Worm (Caenorhabditis elegans) whole organism, young adult: ENCODE measurements around the gene adm-2.

ENCODE experiments used
- B0035.1 ChIP-seq: sonication (generic microtip); optimal IDR thresholded peaks from 2 replicates; lab custom pipeline; 2016; ENCODE audit warnings: missing genetic modification characterization, mild to moderate bottlenecking, missing compliant biosample characterization, missing genotype, missing genetic modification reagents
- B0336.3 ChIP-seq: fragments of 200-800 bp; sonication (Bioruptor generic); IDR thresholded peaks from 2 replicates; pipeline ENCODE4 v1.3.6; 2022; ENCODE audit warnings: missing genetic modification characterization, missing compliant biosample characterization
- F10E7.11 ChIP-seq: sonication (generic microtip); optimal IDR thresholded peaks from 2 replicates; lab custom pipeline; 2017; ENCODE audit warnings: mild to moderate bottlenecking, missing genetic modification characterization, moderate library complexity, missing compliant biosample characterization
- F22D6.2 ChIP-seq: sonication (generic microtip); optimal IDR thresholded peaks from 2 replicates; lab custom pipeline; 2016; ENCODE audit warnings: mild to moderate bottlenecking, missing genetic modification characterization, missing compliant biosample characterization
- F55B11.4 ChIP-seq: sonication (generic microtip); optimal IDR thresholded peaks from 2 replicates; lab custom pipeline; 2016; ENCODE audit warnings: missing compliant biosample characterization, missing genetic modification characterization, borderline replicate concordance; ENCODE audit not compliant: insufficient read depth
- T26A5.8 ChIP-seq: sonication (generic microtip); optimal IDR thresholded peaks from 2 replicates; lab custom pipeline; 2016; ENCODE audit warnings: missing genetic modification characterization, missing compliant biosample characterization
- Y53F4B.3 ChIP-seq: fragments of 200-800 bp; sonication (Bioruptor generic); IDR thresholded peaks from 2 replicates; pipeline ENCODE4 v1.3.6; 2022; ENCODE audit warnings: missing genetic modification reagents, missing genetic modification characterization, missing compliant biosample characterization
- Y67H2A.10 ChIP-seq: fragments of 200-800 bp; sonication (Bioruptor generic); conservative IDR thresholded peaks from 2 replicates; pipeline ENCODE4 v1.3.6; 2022; ENCODE audit warnings: missing genetic modification reagents, missing genetic modification characterization, missing compliant biosample characterization
- ama-1 ChIP-seq, 3 experiments: fragments of 150-350 bp in 1 of 3; sonication (generic microtip) in 2 of 3; optimal IDR thresholded peaks; 2 replicates each; lab custom pipeline; 2014 to 2018; ENCODE audit warnings: missing biosample characterization in 2 of 3, missing genetic modification characterization in 2 of 3, missing genetic modification reagents in 2 of 3
- aptf-3 ChIP-seq: fragments of 200-800 bp; sonication (Bioruptor generic); IDR thresholded peaks from 2 replicates; pipeline ENCODE4 v1.3.6; 2022; ENCODE audit warnings: missing genetic modification characterization, missing compliant biosample characterization
- athp-1 ChIP-seq: sonication (generic microtip); optimal IDR thresholded peaks from 2 replicates; lab custom pipeline; 2017; ENCODE audit warnings: mild to moderate bottlenecking, missing genetic modification characterization, missing compliant biosample characterization
- attf-3 ChIP-seq: fragments of 200-800 bp; sonication (Bioruptor generic); conservative IDR thresholded peaks from 2 replicates; pipeline ENCODE4 v1.3.6; 2022; ENCODE audit warnings: missing genetic modification reagents, missing genetic modification characterization, missing compliant biosample characterization
- bed-2 ChIP-seq: fragments of 200-800 bp; sonication (Bioruptor generic); IDR thresholded peaks from 2 replicates; pipeline ENCODE4 v1.3.6; 2022; ENCODE audit warnings: missing genetic modification reagents, missing genetic modification characterization, missing compliant biosample characterization
- ccch-3 ChIP-seq: fragments of 200-800 bp; sonication (Bioruptor generic); optimal IDR thresholded peaks from 2 replicates; lab custom pipeline; 2018; ENCODE audit warnings: mild to moderate bottlenecking, missing genetic modification characterization, missing compliant biosample characterization
- cebp-1 ChIP-seq, 2 experiments: fragments of 200-800 bp in 1 of 2; sonication (Bioruptor generic) in 1 of 2; sonication (generic microtip) in 1 of 2; IDR thresholded peaks in 1 of 2; optimal IDR thresholded peaks in 1 of 2; 2 replicates each; pipeline versions ENCODE4 v1.3.6 to Lab custom; 2017 to 2022; ENCODE audit warnings: missing compliant biosample characterization in 2 of 2, missing genetic modification characterization in 2 of 2, mild to moderate bottlenecking in 1 of 2, missing genetic modification reagents in 1 of 2, moderate library complexity in 1 of 2
- cebp-2 ChIP-seq: fragments of 200-800 bp; sonication (Bioruptor generic); IDR thresholded peaks from 2 replicates; pipeline ENCODE4 v1.3.6; 2022; ENCODE audit warnings: missing genetic modification characterization, missing compliant biosample characterization
- ceh-40 ChIP-seq: fragments of 200-800 bp; sonication (Bioruptor generic); IDR thresholded peaks from 2 replicates; pipeline ENCODE4 v1.3.6; 2022; ENCODE audit warnings: missing genetic modification characterization, missing compliant biosample characterization
- chd-7 ChIP-seq: sonication (generic microtip); optimal IDR thresholded peaks from 2 replicates; lab custom pipeline; 2016; ENCODE audit warnings: mild to moderate bottlenecking, missing genetic modification characterization, moderate library complexity, missing compliant biosample characterization
- die-1 ChIP-seq: sonication (generic microtip); optimal IDR thresholded peaks from 2 replicates; lab custom pipeline; 2016; ENCODE audit warnings: missing genotype, mild to moderate bottlenecking, missing genetic modification characterization, missing compliant biosample characterization
- dpl-1 ChIP-seq: fragments of 150-350 bp; optimal IDR thresholded peaks from 2 replicates; lab custom pipeline; 2014; ENCODE audit warnings: missing biosample characterization, missing genetic modification reagents, missing genetic modification characterization
- ekl-4 ChIP-seq: fragments of 200-800 bp; sonication (Bioruptor generic); IDR thresholded peaks from 2 replicates; pipeline ENCODE4 v1.3.6; 2022; ENCODE audit warnings: missing genetic modification reagents, missing genetic modification characterization, missing compliant biosample characterization
- gei-17 ChIP-seq: fragments of 200-800 bp; sonication (Bioruptor generic); optimal IDR thresholded peaks from 2 replicates; lab custom pipeline; 2018; ENCODE audit warnings: mild to moderate bottlenecking, missing genetic modification characterization, missing compliant biosample characterization
- him-1 ChIP-seq: sonication (generic microtip); optimal IDR thresholded peaks from 2 replicates; lab custom pipeline; 2016; ENCODE audit warnings: missing genotype, missing genetic modification reagents, missing genetic modification characterization, missing compliant biosample characterization
- hlh-26 ChIP-seq: fragments of 200-800 bp; sonication (Bioruptor generic); conservative IDR thresholded peaks from 2 replicates; pipeline ENCODE4 v1.3.6; 2022; ENCODE audit warnings: missing genetic modification reagents, missing genetic modification characterization, missing compliant biosample characterization
- hmg-1.2 ChIP-seq: fragments of 200-800 bp; sonication (Bioruptor generic); IDR thresholded peaks from 2 replicates; pipeline ENCODE4 v1.3.6; 2022; ENCODE audit warnings: missing genetic modification reagents, missing genetic modification characterization, missing compliant biosample characterization
- lag-1 ChIP-seq: fragments of 200-800 bp; sonication (Bioruptor generic); IDR thresholded peaks from 2 replicates; pipeline ENCODE4 v1.3.6; 2022; ENCODE audit warnings: missing genetic modification reagents, missing genetic modification characterization, missing compliant biosample characterization
- let-526 ChIP-seq: fragments of 200-800 bp; sonication (Bioruptor generic); IDR thresholded peaks from 2 replicates; pipeline ENCODE4 v1.3.6; 2022; ENCODE audit warnings: missing genetic modification reagents, missing genetic modification characterization, missing compliant biosample characterization
- lin-26 ChIP-seq: fragments of 200-800 bp; sonication (Bioruptor generic); IDR thresholded peaks from 2 replicates; pipeline ENCODE4 v1.3.6; 2022; ENCODE audit warnings: missing genetic modification reagents, missing genetic modification characterization, missing compliant biosample characterization
- madf-6 ChIP-seq: fragments of 200-800 bp; sonication (Bioruptor generic); IDR thresholded peaks from 2 replicates; pipeline ENCODE4 v1.3.6; 2022; ENCODE audit warnings: missing genetic modification reagents, missing genetic modification characterization, missing compliant biosample characterization
- mcd-1 ChIP-seq: fragments of 200-800 bp; sonication (Bioruptor generic); IDR thresholded peaks from 2 replicates; pipeline ENCODE4 v1.3.6; 2022; ENCODE audit warnings: missing genetic modification reagents, missing genetic modification characterization, missing compliant biosample characterization
- nfya-1 ChIP-seq: sonication (generic microtip); optimal IDR thresholded peaks from 2 replicates; lab custom pipeline; 2017; ENCODE audit warnings: antibody characterized with exemption, missing compliant biosample characterization, missing genetic modification characterization, borderline replicate concordance; ENCODE audit not compliant: insufficient read depth
- nhr-120 ChIP-seq: fragments of 200-800 bp; sonication (Bioruptor generic); IDR thresholded peaks from 2 replicates; pipeline ENCODE4 v1.3.6; 2022; ENCODE audit warnings: missing genetic modification characterization, missing compliant biosample characterization
- nhr-80 ChIP-seq: sonication (generic microtip); optimal IDR thresholded peaks from 2 replicates; lab custom pipeline; 2016; ENCODE audit warnings: missing genetic modification characterization, missing compliant biosample characterization
- pha-4 ChIP-seq: fragments of 150-350 bp; sonication (generic microtip); optimal IDR thresholded peaks from 2 replicates; lab custom pipeline; 2014; ENCODE audit warnings: missing biosample characterization, missing genetic modification reagents, missing genetic modification characterization
- rcor-1 ChIP-seq: fragments of 200-800 bp; sonication (Bioruptor generic); IDR thresholded peaks from 2 replicates; pipeline ENCODE4 v1.3.6; 2022; ENCODE audit warnings: missing genetic modification reagents, missing genetic modification characterization, missing compliant biosample characterization
- rec-8 ChIP-seq, 2 experiments: sonication (generic microtip); optimal IDR thresholded peaks; 2 replicates each; lab custom pipeline; 2016; ENCODE audit warnings: mild to moderate bottlenecking in 2 of 2, missing genetic modification characterization in 2 of 2, missing genetic modification reagents in 2 of 2, missing genotype in 2 of 2, missing biosample characterization in 1 of 2, missing compliant biosample characterization in 1 of 2, moderate library complexity in 1 of 2
- rpc-1 ChIP-seq, 2 experiments: fragments of 150-350 bp in 1 of 2; sonication (generic microtip) in 1 of 2; optimal IDR thresholded peaks; 2 replicates each; lab custom pipeline; 2014 to 2018; ENCODE audit warnings: missing biosample characterization in 1 of 2, missing genetic modification characterization in 1 of 2, missing genetic modification reagents in 1 of 2, missing genotype in 1 of 2
- sea-2 ChIP-seq: fragments of 200-800 bp; sonication (Bioruptor generic); IDR thresholded peaks from 2 replicates; pipeline ENCODE4 v1.3.6; 2022; ENCODE audit warnings: missing genetic modification characterization, missing compliant biosample characterization
- snpc-1.3 ChIP-seq: sonication (generic microtip); optimal IDR thresholded peaks from 2 replicates; lab custom pipeline; 2017; ENCODE audit warnings: missing genetic modification characterization, mild to moderate bottlenecking, missing compliant biosample characterization, antibody characterized with exemption, moderate library complexity, missing genotype, missing genetic modification reagents; ENCODE audit not compliant: insufficient read depth
- snpc-3.4 ChIP-seq: sonication (generic microtip); optimal IDR thresholded peaks from 2 replicates; lab custom pipeline; 2017; ENCODE audit warnings: missing genetic modification characterization, mild to moderate bottlenecking, missing compliant biosample characterization, antibody characterized with exemption, moderate library complexity, missing genotype, missing genetic modification reagents
- snpc-4 ChIP-seq, 5 experiments: fragments of 150-350 bp in 1 of 5; sonication (generic microtip) in 4 of 5; optimal IDR thresholded peaks; 2 replicates each; lab custom pipeline; 2014 to 2018; ENCODE audit warnings: missing genetic modification characterization in 5 of 5, missing biosample characterization in 3 of 5, antibody characterized with exemption in 2 of 5, mild to moderate bottlenecking in 2 of 5, missing compliant biosample characterization in 2 of 5, missing genotype in 2 of 5, moderate library complexity in 2 of 5, missing genetic modification reagents in 1 of 5
- somi-1 ChIP-seq: fragments of 200-800 bp; sonication (Bioruptor generic); optimal IDR thresholded peaks from 2 replicates; lab custom pipeline; 2018; ENCODE audit warnings: mild to moderate bottlenecking, missing genetic modification characterization, missing compliant biosample characterization
- sptf-2 ChIP-seq: fragments of 200-800 bp; sonication (Bioruptor generic); optimal IDR thresholded peaks from 2 replicates; lab custom pipeline; 2018; ENCODE audit warnings: mild to moderate bottlenecking, missing genetic modification characterization, missing compliant biosample characterization
- tbp1 ChIP-seq: fragments of 200-800 bp; sonication (Bioruptor generic); optimal IDR thresholded peaks from 2 replicates; lab custom pipeline; 2018; ENCODE audit warnings: mild to moderate bottlenecking, missing genetic modification characterization, missing compliant biosample characterization
- ztf-25 ChIP-seq: fragments of 200-800 bp; sonication (Bioruptor generic); IDR thresholded peaks from 2 replicates; pipeline ENCODE4 v1.3.6; 2022; ENCODE audit warnings: missing genetic modification reagents, missing genetic modification characterization, missing compliant biosample characterization
- ztf-26 ChIP-seq: sonication (generic microtip); optimal IDR thresholded peaks from 2 replicates; lab custom pipeline; 2017; ENCODE audit warnings: missing genetic modification characterization, missing compliant biosample characterization

The adm-2 gene

ce11 chrX:13655769-13656168, 32.0 kb upstream of the adm-2 start (continued):
- TF ChIP-seq hmg-1.2 (GFP tag; lab: Robert Waterston, UW) (peak; percentile 60), ama-1 (optimal IDR thresholded peaks at IDR 0.05; lab: Kevin White, UChicago) (no peak), ama-1 (GFP tag; optimal IDR thresholded peaks at IDR 0.05; lab: Kevin White, UChicago) (no peak), tbp1 (GFP tag; lab: Kevin White, UChicago) (peak; percentile 91), nhr-120 (GFP tag; lab: Robert Waterston, UW) (no peak), snpc-1.3 (peak; percentile 37), pha-4 (tag; lab: Kevin White, UChicago) (no peak), die-1 (tag; lab: Kevin White, UChicago) (peak; percentile 56), ztf-25 (0 out of 2 replicates have a peak, but pooled peaks have one; percentile 39), ekl-4 (GFP tag; lab: Robert Waterston, UW) (no peak), cebp-1 (GFP tag; IDR thresholded peaks at IDR 0.05; lab: Robert Waterston, UW) (no peak), cebp-1 (tag; optimal IDR thresholded peaks at IDR 0.05; lab: Kevin White, UChicago) (peak; percentile 26), F55B11.4 (tag; lab: Kevin White, UChicago) (no peak), hlh-26 (GFP tag; lab: Robert Waterston, UW) (no peak), rcor-1 (GFP tag; lab: Robert Waterston, UW) (no peak), sea-2 (no peak), snpc-4 (GFP tag; optimal IDR thresholded peaks at IDR 0.05; lab: Kevin White, UChicago) (no peak), snpc-4 (tag; optimal IDR thresholded peaks at IDR 0.05; lab: Kevin White, UChicago) (peak in 2 of 4 experiments; percentile 5 to 69), B0035.1 (tag; lab: Kevin White, UChicago) (no peak), gei-17 (no peak), lin-26 (GFP tag; lab: Robert Waterston, UW) (peak; percentile 76), ccch-3 (GFP tag; lab: Kevin White, UChicago) (no peak), aptf-3 (GFP tag; lab: Robert Waterston, UW) (no peak), chd-7 (no peak), snpc-3.4 (no peak), lag-1 (GFP tag; lab: Robert Waterston, UW) (no peak), athp-1 (peak; percentile 2), somi-1 (GFP tag; lab: Kevin White, UChicago) (no peak), ceh-40 (GFP tag; lab: Robert Waterston, UW) (no peak), him-1 (peak; percentile 55), rpc-1 (optimal IDR thresholded peaks at IDR 0.05; lab: Kevin White, UChicago) (peak; percentile 68), rpc-1 (tag; optimal IDR thresholded peaks at IDR 0.05; lab: Kevin White, UChicago) (peak; percentile 85), mcd-1 (no peak), nhr-80 (tag; lab: Kevin White, UChicago) (peak; percentile 5), rec-8 (tag; optimal IDR thresholded peaks at IDR 0.05; lab: Kevin White, UChicago) (no peak)

- TF ChIP-seq attf-3 (no peak), ztf-26 (tag; lab: Kevin White, UChicago) (no peak), let-526 (GFP tag; lab: Robert Waterston, UW) (no peak), Y53F4B.3 (GFP tag; lab: Robert Waterston, UW) (no peak), B0336.3 (GFP tag; lab: Robert Waterston, UW) (no peak), F10E7.11 (tag; lab: Kevin White, UChicago) (no peak), dpl-1 (no peak), nhr-120 (GFP tag; lab: Robert Waterston, UW) (no peak), cebp-2 (GFP tag; lab: Robert Waterston, UW) (no peak), sptf-2 (GFP tag; lab: Kevin White, UChicago) (no peak), nfya-1 (tag; lab: Kevin White, UChicago) (no peak), F22D6.2 (tag; lab: Kevin White, UChicago) (no peak), T26A5.8 (tag; lab: Kevin White, UChicago) (no peak), bed-2 (GFP tag; lab: Robert Waterston, UW) (no peak), madf-6 (GFP tag; lab: Robert Waterston, UW) (no peak), Y67H2A.10 (no peak), aptf-3 (GFP tag; lab: Robert Waterston, UW) (no peak), athp-1 (no peak)
Measured at ce11 chrX:13660206-13660605, 27.5 kb upstream of the adm-2 start, which contains the start of gene C04A11.1. Gene C04A11.1, plus strand, starts transcription at chrX:13660506.
